Worm (Caenorhabditis elegans): Measurements from ENCODE around the gene lam-1.

DNA sequence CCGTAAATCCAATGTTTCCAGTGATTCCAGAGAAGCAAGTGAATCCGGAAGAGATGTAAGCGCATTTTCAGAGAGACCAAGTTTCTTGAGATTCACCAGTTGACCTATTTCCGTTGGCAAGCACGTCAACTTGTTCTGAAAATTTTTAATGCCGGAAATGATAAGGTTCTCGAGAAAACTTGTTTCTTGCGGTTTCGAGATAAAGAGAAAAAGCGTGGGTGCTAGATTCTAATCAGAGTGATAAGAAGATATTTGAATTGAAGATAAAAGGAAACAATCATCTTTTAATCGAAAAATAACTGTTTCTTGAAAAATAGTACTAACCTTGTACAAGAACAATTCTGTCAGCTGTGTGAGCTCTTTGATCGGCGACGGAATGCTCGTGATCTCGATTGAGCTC is 41.4 kb upstream of the lam-1 start:
- TF ChIP-seq lsy-2 (tag; optimal IDR thresholded peaks at IDR 0.05) (no peak), zip-11 (GFP tag; IDR thresholded peaks at IDR 0.05) (no peak), nhr-76 (tag; optimal IDR thresholded peaks at IDR 0.05) (no peak), aly-2 (tag; optimal IDR thresholded peaks at IDR 0.05) (no peak), egl-27 (tag; optimal IDR thresholded peaks at IDR 0.05) (no peak), unc-62 (GFP tag; optimal IDR thresholded peaks at IDR 0.05 in 1 of 2) (no peak), unc-62 (tag; optimal IDR thresholded peaks at IDR 0.05) (no peak), mdl-1 (tag; optimal IDR thresholded peaks at IDR 0.05) (no peak)
